Worm (Caenorhabditis elegans): ENCODE measurements around the gene F38E1.6.

F38E1.6 gene

ce11 chrV:8403916-8404315 is 44.0 kb downstream of the F38E1.6 start:
- TF ChIP-seq T07F8.4 (tag; optimal IDR thresholded peaks at IDR 0.05) = no peak

- no peak for TF ChIP-seq gei-17 (GFP tag; optimal IDR thresholded peaks at IDR 0.05)
- no peak for TF ChIP-seq F37B4.10 (GFP tag; IDR thresholded peaks at IDR 0.05)
- no peak for TF ChIP-seq ztf-22 (GFP tag; optimal IDR thresholded peaks at IDR 0.05)
- no peak for TF ChIP-seq K12H6.12 (tag; optimal IDR thresholded peaks at IDR 0.05)
- TF ChIP-seq attf-3 (GFP tag; conservative IDR thresholded peaks at IDR 0.05) = no peak
Measured at ce11 chrV:8404339-8404738, 44.4 kb downstream of the F38E1.6 start.

DNA sequence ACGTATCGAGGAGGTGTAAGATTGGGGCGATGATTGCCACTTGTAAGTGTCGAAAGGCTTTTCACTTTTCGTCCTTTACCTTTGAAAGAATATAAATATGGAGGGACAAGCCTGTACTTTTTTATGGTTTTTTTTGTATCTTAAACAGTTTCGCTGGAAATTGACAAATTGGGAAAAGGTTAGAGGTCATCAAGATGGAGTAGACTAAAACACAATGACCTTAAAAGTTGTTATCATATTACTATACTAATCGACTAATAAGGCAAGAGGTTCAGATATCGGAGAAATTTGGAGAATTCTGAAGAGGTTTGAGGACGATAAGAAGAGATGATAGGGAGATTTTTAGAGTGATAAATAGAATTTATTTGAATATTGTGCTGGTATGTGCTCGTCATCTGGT is 46.3 kb downstream of the F38E1.6 start:
- TF ChIP-seq F57A8.1 (GFP tag; optimal IDR thresholded peaks at IDR 0.05) = no peak
- TF ChIP-seq madf-8 (GFP tag; conservative IDR thresholded peaks at IDR 0.05) = no peak
- TF ChIP-seq Y53G8AR.9 (GFP tag; conservative IDR thresholded peaks at IDR 0.05) = no peak
- no peak for TF ChIP-seq F55B11.4 (tag; optimal IDR thresholded peaks at IDR 0.05; ENCODE audit: borderline replicate concordance, insufficient read depth)
- TF ChIP-seq F52B5.7 (tag; optimal IDR thresholded peaks at IDR 0.05) = no peak
- TF ChIP-seq ccch-3 (GFP tag; optimal IDR thresholded peaks at IDR 0.05) = no peak
- no peak for TF ChIP-seq ceh-79 (tag; optimal IDR thresholded peaks at IDR 0.05)
- TF ChIP-seq nhr-179 (tag; optimal IDR thresholded peaks at IDR 0.05) = no peak
- no peak for TF ChIP-seq efl-1 (GFP tag; optimal IDR thresholded peaks at IDR 0.05)
- TF ChIP-seq C06A6.2 (GFP tag; conservative IDR thresholded peaks at IDR 0.05) = no peak
- TF ChIP-seq ztf-28 (GFP tag; IDR thresholded peaks at IDR 0.05) = no peak
- no peak for TF ChIP-seq athp-1 (tag; optimal IDR thresholded peaks at IDR 0.05)

- peak; percentile 2 for TF ChIP-seq lin-40 (tag; optimal IDR thresholded peaks at IDR 0.05)
- TF ChIP-seq hmg-1.2 (GFP tag; IDR thresholded peaks at IDR 0.05) = no peak
Measured at ce11 chrV:8406911-8407310, 47.0 kb downstream of the F38E1.6 start.

ce11 chrV:8409594-8409993 is 49.7 kb downstream of the F38E1.6 start:
- TF ChIP-seq ceh-58 (GFP tag; IDR thresholded peaks at IDR 0.05) (no peak), mes-4 (tag; optimal IDR thresholded peaks at IDR 0.05) (no peak), mcd-1 (GFP tag; IDR thresholded peaks at IDR 0.05) (no peak), bed-2 (GFP tag; IDR thresholded peaks at IDR 0.05) (no peak), sea-2 (GFP tag; IDR thresholded peaks at IDR 0.05) (no peak), pbrm-1 (GFP tag; IDR thresholded peaks at IDR 0.05) (no peak), nfya-1 (tag; optimal IDR thresholded peaks at IDR 0.05; ENCODE audit: borderline replicate concordance, insufficient read depth) (no peak), egl-18 (GFP tag; IDR thresholded peaks at IDR 0.05) (no peak), F57A8.1 (GFP tag; optimal IDR thresholded peaks at IDR 0.05) (no peak), rpc-1 (optimal IDR thresholded peaks at IDR 0.05) (no peak), rpc-1 (tag; optimal IDR thresholded peaks at IDR 0.05) (no peak), lsl-1 (GFP tag; optimal IDR thresholded peaks at IDR 0.05) (no peak), B0336.3 (GFP tag; IDR thresholded peaks at IDR 0.05) (no peak), cebp-1 (GFP tag; IDR thresholded peaks at IDR 0.05) (no peak), cebp-1 (tag; optimal IDR thresholded peaks at IDR 0.05) (no peak), hsf-1 (GFP tag; IDR thresholded peaks at IDR 0.05) (no peak), zfh-2 (GFP tag; conservative IDR thresholded peaks at IDR 0.05) (no peak), him-1 (tag; optimal IDR thresholded peaks at IDR 0.05) (no peak), hlh-26 (GFP tag; conservative IDR thresholded peaks at IDR 0.05) (no peak), sdz-38 (tag; optimal IDR thresholded peaks at IDR 0.05) (no peak)

Data from whole organism, young adult.